Worm (Caenorhabditis elegans): ENCODE results near the gene T09F5.10.
"Not testable (repeated sequence)": the region's sequence is repeated elsewhere in the genome, so short reads cannot be mapped to it uniquely, and the experiment has no call there.

Gene T09F5.10

ce11 chrV:15199768-15200167 is 19.9 kb downstream of the T09F5.10 start, which contains the start of gene Y75B12B.10:
TSS of gene Y75B12B.10 (plus strand) at chrV:15200068.
- no peak for TF ChIP-seq dmd-9 (GFP tag; IDR thresholded peaks at IDR 0.05)
- no peak for TF ChIP-seq spr-3 (GFP tag; optimal IDR thresholded peaks at IDR 0.05)
- no peak for TF ChIP-seq lin-39 (tag; optimal IDR thresholded peaks at IDR 0.05)
- no peak for TF ChIP-seq nhr-237 (tag; optimal IDR thresholded peaks at IDR 0.05)
- TF ChIP-seq ZK546.5 (tag; optimal IDR thresholded peaks at IDR 0.05): no peak
- no peak for TF ChIP-seq nhr-111 (GFP tag; optimal IDR thresholded peaks at IDR 0.05)
- no peak for TF ChIP-seq skn-1 (tag; optimal IDR thresholded peaks at IDR 0.05)
- TF ChIP-seq pha-4 (GFP tag; IDR thresholded peaks at IDR 0.05): no peak
- no peak for TF ChIP-seq pha-4 (tag; optimal IDR thresholded peaks at IDR 0.05)
- no peak for TF ChIP-seq hlh-11 (tag; optimal IDR thresholded peaks at IDR 0.05)

ce11 chrV:15207681-15208080 is 27.8 kb downstream of the T09F5.10 start, which contains the start of gene C41G6.12:
TSS of gene C41G6.12 (minus strand) at chrV:15207781.
- TF ChIP-seq zfp-2 (tag; optimal IDR thresholded peaks at IDR 0.05); pha-4 (GFP tag; IDR thresholded peaks at IDR 0.05); pha-4 (tag; optimal IDR thresholded peaks at IDR 0.05); zip-11 (GFP tag; IDR thresholded peaks at IDR 0.05): not testable (repeated sequence)

- not testable (repeated sequence) for TF ChIP-seq snpc-4 (tag; optimal IDR thresholded peaks at IDR 0.05); ama-1 (optimal IDR thresholded peaks at IDR 0.05); daf-12 (tag; optimal IDR thresholded peaks at IDR 0.05)
These were observed 32.0 kb downstream of the T09F5.10 start, which contains the start of gene sri-24 for ce11 chrV:15211869-15212268. TSS of gene sri-24 (plus strand) at chrV:15212169.

ce11 chrV:15215175-15215574 is 35.3 kb downstream of the T09F5.10 start, which contains the start of gene sri-26:
TSS of gene sri-26 (plus strand) at chrV:15215475.
- not testable (repeated sequence) for TF ChIP-seq zag-1 (tag; optimal IDR thresholded peaks at IDR 0.05); zfp-3 (GFP tag; conservative IDR thresholded peaks at IDR 0.05); unc-130 (GFP tag; optimal IDR thresholded peaks at IDR 0.05)

- TF ChIP-seq gei-8 (GFP tag; optimal IDR thresholded peaks at IDR 0.05): no peak
- no peak for TF ChIP-seq unc-39 (tag; optimal IDR thresholded peaks at IDR 0.05)
- TF ChIP-seq nhr-25 (tag; optimal IDR thresholded peaks at IDR 0.05; ENCODE audit: borderline replicate concordance, insufficient read depth): no peak
- no peak for TF ChIP-seq zip-2 (tag; optimal IDR thresholded peaks at IDR 0.05)
- TF ChIP-seq mes-2 (tag; optimal IDR thresholded peaks at IDR 0.05; ENCODE audit: poor library complexity, severe bottlenecking): no peak
- TF ChIP-seq fkh-10 (GFP tag; optimal IDR thresholded peaks at IDR 0.05): no peak
- no peak for TF ChIP-seq daf-12 (tag; optimal IDR thresholded peaks at IDR 0.05)
- no peak for TF ChIP-seq ceh-62 (tag; optimal IDR thresholded peaks at IDR 0.05)
- no peak for TF ChIP-seq tag-97 (GFP tag; IDR thresholded peaks at IDR 0.05)
- no peak for TF ChIP-seq lin-29 (GFP tag; IDR thresholded peaks at IDR 0.05)
- no peak for TF ChIP-seq mdl-1 (tag; optimal IDR thresholded peaks at IDR 0.05)
- TF ChIP-seq cey-2 (tag; optimal IDR thresholded peaks at IDR 0.05; ENCODE audit: borderline replicate concordance, insufficient read depth): no peak
These were observed 36.8 kb downstream of the T09F5.10 start, which contains the start of gene sri-25 for ce11 chrV:15216705-15217104. TSS of gene sri-25 (plus strand) at chrV:15217005.

ce11 chrV:15221330-15221729 is 41.5 kb downstream of the T09F5.10 start, which contains the start of gene irld-25:
TSS of gene irld-25 (plus strand) at chrV:15221630.
- TF ChIP-seq mxl-2 (GFP tag; conservative IDR thresholded peaks at IDR 0.05) (no peak), hmg-1.1 (GFP tag; IDR thresholded peaks at IDR 0.05) (no peak), fkh-10 (GFP tag; optimal IDR thresholded peaks at IDR 0.05) (no peak), nhr-42 (GFP tag; IDR thresholded peaks at IDR 0.05) (no peak), daf-19 (GFP tag; conservative IDR thresholded peaks at IDR 0.05) (no peak), daf-16 (GFP tag; optimal IDR thresholded peaks at IDR 0.05) (no peak), daf-16 (tag; optimal IDR thresholded peaks at IDR 0.05) (no peak), saeg-2 (GFP tag; IDR thresholded peaks at IDR 0.05) (no peak), spr-1 (tag; optimal IDR thresholded peaks at IDR 0.05) (no peak), ZK337.2 (GFP tag; IDR thresholded peaks at IDR 0.05) (no peak), skn-1 (tag; optimal IDR thresholded peaks at IDR 0.05) (no peak), nhr-76 (tag; optimal IDR thresholded peaks at IDR 0.05) (no peak), nhr-11 (tag; optimal IDR thresholded peaks at IDR 0.05) (no peak), mxl-3 (GFP tag; optimal IDR thresholded peaks at IDR 0.05) (no peak), jun-1 (tag; optimal IDR thresholded peaks at IDR 0.05) (no peak), ces-1 (GFP tag; optimal IDR thresholded peaks at IDR 0.05) (no peak), mdt-29 (GFP tag; IDR thresholded peaks at IDR 0.05) (no peak)
